Worm (Caenorhabditis elegans): Measurements from ENCODE around the gene dhs-6.

Gene dhs-6

DNA sequence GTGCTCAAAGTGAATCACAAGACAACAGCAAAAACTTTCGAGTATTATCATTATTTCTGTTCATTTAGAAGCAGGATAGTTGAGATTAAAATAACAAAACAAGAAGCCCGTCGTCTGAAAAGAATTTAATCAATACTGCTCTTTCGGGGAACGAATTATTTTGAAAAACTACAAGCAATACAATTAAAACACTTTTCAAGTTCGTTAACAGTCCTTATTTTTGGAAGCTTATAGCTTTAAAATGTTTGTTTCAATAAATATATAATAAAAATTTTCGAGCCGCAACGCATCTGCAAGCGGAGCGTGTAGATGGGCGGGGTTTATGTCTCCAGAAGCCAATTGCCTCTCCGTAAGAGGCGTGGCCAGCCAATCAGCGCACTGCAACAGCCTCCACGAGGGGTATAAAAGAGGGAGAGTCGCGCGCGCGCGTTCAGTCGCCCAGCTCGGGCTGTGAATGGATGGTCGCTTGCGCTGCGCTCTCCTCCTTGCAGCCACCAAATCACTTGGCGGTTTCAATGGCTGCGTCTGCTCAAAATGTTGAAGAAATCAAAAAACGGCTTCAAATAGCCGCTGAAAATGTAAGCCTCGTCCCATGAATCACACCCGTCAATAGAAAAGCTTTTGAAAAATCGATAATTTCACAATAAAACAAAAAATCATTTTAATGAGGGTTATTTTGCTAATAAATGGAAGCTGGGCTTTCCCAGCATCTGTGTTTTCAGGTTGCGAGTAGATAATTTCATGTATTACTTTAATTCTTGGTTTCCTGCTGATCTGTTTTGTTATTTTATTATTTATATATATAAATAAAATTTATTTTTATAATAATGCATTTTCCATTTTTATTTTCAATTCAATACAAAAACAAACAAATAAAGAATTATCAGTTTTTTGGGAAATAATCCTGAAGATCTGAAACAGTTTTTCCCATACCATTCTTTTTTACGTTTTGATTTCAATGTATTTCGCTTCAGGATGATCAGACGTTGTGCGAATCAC, 41.9 kb upstream of the dhs-6 start, which contains the start of the genes ift-43 and mdt-26 (continued):
- TF ChIP-seq ztf-28 (GFP tag; IDR thresholded peaks at IDR 0.05) (peak; percentile 88), aptf-3 (GFP tag; IDR thresholded peaks at IDR 0.05) (no peak), mes-4 (tag; optimal IDR thresholded peaks at IDR 0.05) (no peak), hrde-1 (tag; optimal IDR thresholded peaks at IDR 0.05; ENCODE audit: borderline replicate concordance) (no peak), F22D6.2 (tag; optimal IDR thresholded peaks at IDR 0.05) (peak; percentile 24), zfh-2 (GFP tag; conservative IDR thresholded peaks at IDR 0.05) (peak; percentile 99), nfyb-1 (GFP tag; IDR thresholded peaks at IDR 0.05) (peak; percentile 100), xnd-1 (tag; optimal IDR thresholded peaks at IDR 0.05) (no peak), ekl-4 (GFP tag; IDR thresholded peaks at IDR 0.05) (peak; percentile 83), ztf-3 (GFP tag; optimal IDR thresholded peaks at IDR 0.05) (no peak), hmg-20 (GFP tag; IDR thresholded peaks at IDR 0.05) (peak; percentile 10; the same call in 1 of the 2 replicates), efl-1 (GFP tag; optimal IDR thresholded peaks at IDR 0.05) (peak; percentile 44), Y56A3A.18 (GFP tag; IDR thresholded peaks at IDR 0.05) (no peak), ceh-100 (GFP tag; IDR thresholded peaks at IDR 0.05) (peak; percentile 80), ceh-79 (tag; optimal IDR thresholded peaks at IDR 0.05) (no peak), athp-1 (tag; optimal IDR thresholded peaks at IDR 0.05) (no peak), ceh-40 (GFP tag; IDR thresholded peaks at IDR 0.05) (peak; percentile 83; the same call in 1 of the 2 replicates), F52B5.7 (tag; optimal IDR thresholded peaks at IDR 0.05) (no peak), tbp1 (GFP tag; optimal IDR thresholded peaks at IDR 0.05) (peak; percentile 76), tlf-1 (GFP tag; optimal IDR thresholded peaks at IDR 0.05) (no peak), nfya-2 (GFP tag; IDR thresholded peaks at IDR 0.05) (peak; percentile 100), nhr-80 (tag; optimal IDR thresholded peaks at IDR 0.05) (no peak), C17E4.6 (GFP tag; IDR thresholded peaks at IDR 0.05) (peak; percentile 53; the same call in 1 of the 2 replicates), ztf-25 (GFP tag; IDR thresholded peaks at IDR 0.05) (no peak), lin-40 (tag; optimal IDR thresholded peaks at IDR 0.05) (peak; percentile 87), lir-1 (GFP tag; conservative IDR thresholded peaks at IDR 0.05) (peak; percentile 48; the same call in 1 of the 2 replicates), F23B12.7 (tag; optimal IDR thresholded peaks at IDR 0.05; ENCODE audit: insufficient read depth) (peak; percentile 85), F10E7.11 (tag; optimal IDR thresholded peaks at IDR 0.05) (no peak), B0336.3 (GFP tag; IDR thresholded peaks at IDR 0.05) (no peak), T07F8.4 (tag; optimal IDR thresholded peaks at IDR 0.05) (peak; percentile 32), F57C9.4 (tag; optimal IDR thresholded peaks at IDR 0.05) (peak; percentile 37), madf-6 (GFP tag; IDR thresholded peaks at IDR 0.05) (peak; percentile 62), attf-3 (GFP tag; conservative IDR thresholded peaks at IDR 0.05) (no peak), lin-26 (GFP tag; IDR thresholded peaks at IDR 0.05) (peak; percentile 61), hsf-1 (GFP tag; IDR thresholded peaks at IDR 0.05) (no peak), hmg-1.2 (GFP tag; IDR thresholded peaks at IDR 0.05) (peak; percentile 56), bed-2 (GFP tag; IDR thresholded peaks at IDR 0.05) (peak; percentile 55; the same call in 1 of the 2 replicates), hlh-26 (GFP tag; conservative IDR thresholded peaks at IDR 0.05) (no peak), snpc-3.4 (tag; optimal IDR thresholded peaks at IDR 0.05) (no peak), bed-1 (GFP tag; IDR thresholded peaks at IDR 0.05) (0 out of 2 replicates have a peak, but pooled peaks have one; percentile 86), ceh-91 (GFP tag; IDR thresholded peaks at IDR 0.05) (0 out of 2 replicates have a peak, but pooled peaks have one; percentile 13)
